Worm (Caenorhabditis elegans) whole organism, late embryonic: ENCODE results near the gene atf-7.

Source experiments
- C38D4.7 ChIP-seq: fragments of 200-800 bp; sonication (Bioruptor generic); optimal IDR thresholded peaks from 2 replicates; lab custom pipeline; 2018; ENCODE audit warnings: mild to moderate bottlenecking, missing genetic modification characterization, moderate library complexity, missing compliant biosample characterization
- F13H6.1 ChIP-seq: sonication (generic microtip); optimal IDR thresholded peaks from 2 replicates; lab custom pipeline; 2016; ENCODE audit warnings: missing genetic modification characterization, missing compliant biosample characterization
- ama-1 ChIP-seq: fragments of 150-350 bp; optimal IDR thresholded peaks from 2 replicates; lab custom pipeline; 2014
- hlh-30 ChIP-seq: sonication (generic microtip); optimal IDR thresholded peaks from 2 replicates; lab custom pipeline; 2017; ENCODE audit warnings: antibody characterized with exemption, missing genetic modification characterization, missing compliant biosample characterization; ENCODE audit not compliant: insufficient read depth

- no peak for TF ChIP-seq ama-1 (lab: Kevin White, UChicago)
- no peak for TF ChIP-seq hlh-30
- TF ChIP-seq F13H6.1 (tag; lab: Kevin White, UChicago) = no peak
- TF ChIP-seq C38D4.7 (GFP tag; lab: Kevin White, UChicago) = no peak
These were observed 21.4 kb downstream of the atf-7 start, which contains the start of gene ins-17 for ce11 chrIII:4477472-4477871.
